Worm (Caenorhabditis elegans) whole organism, late embryonic: ENCODE results near the gene nhr-127.

Experiments used
- ceh-9 ChIP-seq: sonication (generic microtip); optimal IDR thresholded peaks from 2 replicates; lab custom pipeline; 2016; ENCODE audit warnings: mild to moderate bottlenecking, missing genetic modification characterization, inconsistent platforms, missing compliant biosample characterization
- ets-4 ChIP-seq: sonication (generic microtip); optimal IDR thresholded peaks from 2 replicates; lab custom pipeline; 2016; ENCODE audit warnings: missing genetic modification characterization, missing compliant biosample characterization
- hlh-6 ChIP-seq: sonication (generic microtip); optimal IDR thresholded peaks from 2 replicates; lab custom pipeline; 2016; ENCODE audit warnings: missing genotype, missing genetic modification characterization, missing compliant biosample characterization
- nfya-1 ChIP-seq: sonication (generic microtip); optimal IDR thresholded peaks from 2 replicates; lab custom pipeline; 2017; ENCODE audit warnings: missing genetic modification characterization, mild to moderate bottlenecking, missing compliant biosample characterization, antibody characterized with exemption, moderate library complexity
- pha-4 ChIP-seq: fragments of 150-350 bp; optimal IDR thresholded peaks from 2 replicates; lab custom pipeline; 2018; ENCODE audit warnings: missing biosample characterization, missing genetic modification reagents, missing genetic modification characterization
- pqm-1 ChIP-seq: sonication (generic microtip); optimal IDR thresholded peaks from 2 replicates; lab custom pipeline; 2016; ENCODE audit warnings: missing genetic modification characterization, missing compliant biosample characterization
- tbx-7 ChIP-seq: sonication (generic microtip); optimal IDR thresholded peaks from 2 replicates; lab custom pipeline; 2016; ENCODE audit warnings: missing genotype, missing genetic modification characterization, missing compliant biosample characterization

DNA sequence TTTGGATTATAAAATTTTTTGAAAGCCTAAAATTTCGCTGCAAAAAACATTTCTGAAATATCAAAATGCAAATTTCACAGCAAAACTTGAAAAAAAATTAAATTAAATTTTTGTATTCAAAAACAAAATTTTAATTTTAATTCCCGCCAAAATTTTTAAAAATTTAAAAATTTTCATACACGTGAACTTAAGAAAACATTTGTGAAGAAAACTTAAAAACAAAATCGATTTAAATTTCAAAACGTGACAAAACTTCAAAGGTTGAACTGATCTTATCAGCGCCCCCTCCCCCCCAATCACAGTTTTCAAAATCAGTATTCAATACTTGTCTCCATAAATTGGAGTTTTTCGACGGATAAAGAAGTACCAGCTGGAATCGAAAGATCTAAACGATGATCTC lies 22.6 kb upstream of the nhr-127 start, which contains the start of gene F21H7.5:
- TF ChIP-seq ets-4 (tag; lab: Kevin White, UChicago), result no peak
- no peak for TF ChIP-seq ceh-9
- no peak for TF ChIP-seq hlh-6 (tag; lab: Kevin White, UChicago)
- TF ChIP-seq nfya-1 (tag; lab: Kevin White, UChicago), result no peak
- no peak for TF ChIP-seq pqm-1 (tag; lab: Kevin White, UChicago)
- no peak for TF ChIP-seq pha-4 (tag; lab: Kevin White, UChicago)
- TF ChIP-seq tbx-7, result no peak
